Worm (Caenorhabditis elegans) whole organism, mixed stage, embryonic: ENCODE data around the gene F49H6.8.

Experiments
- M03D4.4 ChIP-seq: sonication (generic microtip); optimal IDR thresholded peaks from 2 replicates; lab custom pipeline; 2017; ENCODE audit warnings: mild to moderate bottlenecking, missing genetic modification characterization, missing compliant biosample characterization
- bed-3 ChIP-seq: fragments of 200-800 bp; sonication (Bioruptor generic); optimal IDR thresholded peaks from 3 replicates; lab custom pipeline; 2018; ENCODE audit warnings: mild to moderate bottlenecking, missing genetic modification characterization, moderate library complexity, missing compliant biosample characterization
- blmp-1 ChIP-seq: fragments of 150-350 bp; optimal IDR thresholded peaks from 2 replicates; lab custom pipeline; 2014; ENCODE audit warnings: missing biosample characterization, missing genetic modification characterization
- ceh-39 ChIP-seq: fragments of 150-350 bp; optimal IDR thresholded peaks from 2 replicates; lab custom pipeline; 2014; ENCODE audit warnings: missing biosample characterization, missing genetic modification characterization
- ceh-43 ChIP-seq: fragments of 200-800 bp; sonication (Bioruptor generic); optimal IDR thresholded peaks from 2 replicates; lab custom pipeline; 2018; ENCODE audit warnings: mild to moderate bottlenecking, missing genetic modification characterization, moderate library complexity, missing compliant biosample characterization
- ceh-83 ChIP-seq: fragments of 200-800 bp; sonication (Bioruptor generic); optimal IDR thresholded peaks from 2 replicates; lab custom pipeline; 2018; ENCODE audit warnings: mild to moderate bottlenecking, missing genetic modification characterization, missing compliant biosample characterization
- cnd-1 ChIP-seq: fragments of 200-800 bp; sonication (Bioruptor generic); optimal IDR thresholded peaks from 2 replicates; lab custom pipeline; 2018; ENCODE audit warnings: mild to moderate bottlenecking, missing genetic modification characterization, missing compliant biosample characterization
- drap-1 ChIP-seq: fragments of 200-800 bp; sonication (Bioruptor generic); optimal IDR thresholded peaks from 3 replicates; lab custom pipeline; 2018; ENCODE audit warnings: mild to moderate bottlenecking, missing genetic modification characterization, missing compliant biosample characterization
- elt-1 ChIP-seq: sonication (generic microtip); optimal IDR thresholded peaks from 2 replicates; lab custom pipeline; 2017; ENCODE audit warnings: missing genetic modification characterization, mild to moderate bottlenecking, missing compliant biosample characterization, antibody characterized with exemption, moderate library complexity, borderline replicate concordance; ENCODE audit not compliant: insufficient read depth
- elt-3 ChIP-seq: fragments of 150-350 bp; optimal IDR thresholded peaks from 2 replicates; lab custom pipeline; 2014; ENCODE audit warnings: missing biosample characterization, missing genetic modification characterization
- flh-1 ChIP-seq: fragments of 200-800 bp; sonication (Bioruptor generic); optimal IDR thresholded peaks from 2 replicates; lab custom pipeline; 2018; ENCODE audit warnings: mild to moderate bottlenecking, missing genetic modification characterization, moderate library complexity, missing compliant biosample characterization
- ham-2 ChIP-seq: fragments of 200-800 bp; sonication (Bioruptor generic); optimal IDR thresholded peaks from 2 replicates; lab custom pipeline; 2018; ENCODE audit warnings: mild to moderate bottlenecking, missing genetic modification characterization, missing compliant biosample characterization
- hlh-1 ChIP-seq: fragments of 150-350 bp; optimal IDR thresholded peaks from 2 replicates; lab custom pipeline; 2014; ENCODE audit warnings: missing biosample characterization, missing genetic modification reagents, missing genetic modification characterization
- lin-32 ChIP-seq: fragments of 200-800 bp; sonication (Bioruptor generic); optimal IDR thresholded peaks from 2 replicates; lab custom pipeline; 2018; ENCODE audit warnings: mild to moderate bottlenecking, missing genetic modification characterization, missing compliant biosample characterization
- lsy-2 ChIP-seq: fragments of 150-350 bp; optimal IDR thresholded peaks from 2 replicates; lab custom pipeline; 2014; ENCODE audit warnings: missing biosample characterization, missing genetic modification characterization
- mab-5 ChIP-seq: fragments of 150-350 bp; optimal IDR thresholded peaks from 2 replicates; lab custom pipeline; 2014; ENCODE audit warnings: missing biosample characterization, missing genetic modification characterization
- mep-1 ChIP-seq: fragments of 150-350 bp; optimal IDR thresholded peaks from 2 replicates; lab custom pipeline; 2017; ENCODE audit warnings: missing biosample characterization, missing genetic modification reagents, missing genetic modification characterization, inconsistent platforms
- nhr-12 ChIP-seq: fragments of 150-350 bp; optimal IDR thresholded peaks from 2 replicates; lab custom pipeline; 2014; ENCODE audit warnings: missing biosample characterization, missing genetic modification characterization
- nhr-237 ChIP-seq: fragments of 150-350 bp; optimal IDR thresholded peaks from 2 replicates; lab custom pipeline; 2014; ENCODE audit warnings: missing biosample characterization, missing genetic modification characterization
- nhr-28 ChIP-seq: fragments of 150-350 bp; optimal IDR thresholded peaks from 2 replicates; lab custom pipeline; 2014; ENCODE audit warnings: missing biosample characterization, missing genetic modification characterization
- nhr-76 ChIP-seq: sonication (generic microtip); optimal IDR thresholded peaks from 2 replicates; lab custom pipeline; 2017; ENCODE audit warnings: missing biosample characterization, missing genetic modification characterization
- pha-4 ChIP-seq: fragments of 150-350 bp; optimal IDR thresholded peaks from 2 replicates; lab custom pipeline; 2018; ENCODE audit warnings: missing biosample characterization, missing genetic modification reagents, missing genetic modification characterization
- sem-2 ChIP-seq: fragments of 200-800 bp; sonication (Bioruptor generic); optimal IDR thresholded peaks from 2 replicates; lab custom pipeline; 2018; ENCODE audit warnings: mild to moderate bottlenecking, missing genetic modification characterization, missing compliant biosample characterization
- snpc-4 ChIP-seq: fragments of 150-350 bp; optimal IDR thresholded peaks from 2 replicates; lab custom pipeline; 2014; ENCODE audit warnings: missing biosample characterization, missing genetic modification characterization
- sptf-1 ChIP-seq: sonication (generic microtip); optimal IDR thresholded peaks from 2 replicates; lab custom pipeline; 2017; ENCODE audit warnings: mild to moderate bottlenecking, missing genetic modification characterization, moderate library complexity, missing compliant biosample characterization
- tbx-8 ChIP-seq: fragments of 200-800 bp; sonication (Bioruptor generic); optimal IDR thresholded peaks from 2 replicates; lab custom pipeline; 2018; ENCODE audit warnings: mild to moderate bottlenecking, missing genetic modification characterization, moderate library complexity, missing compliant biosample characterization
- unc-120 ChIP-seq: sonication (generic microtip); optimal IDR thresholded peaks from 2 replicates; lab custom pipeline; 2017; ENCODE audit warnings: missing genetic modification characterization, missing compliant biosample characterization; ENCODE audit not compliant: poor library complexity, severe bottlenecking
- unc-39 ChIP-seq: fragments of 150-350 bp; optimal IDR thresholded peaks from 2 replicates; lab custom pipeline; 2014; ENCODE audit warnings: missing biosample characterization, missing genetic modification characterization
- unc-62 ChIP-seq: fragments of 150-350 bp; optimal IDR thresholded peaks from 2 replicates; lab custom pipeline; 2014; ENCODE audit warnings: missing biosample characterization, missing genetic modification reagents, missing genetic modification characterization
- zip-8 ChIP-seq: fragments of 150-350 bp; optimal IDR thresholded peaks from 2 replicates; lab custom pipeline; 2014; ENCODE audit warnings: missing biosample characterization, missing genetic modification characterization
- ztf-11 ChIP-seq: fragments of 150-350 bp; optimal IDR thresholded peaks from 2 replicates; lab custom pipeline; 2014; ENCODE audit warnings: missing biosample characterization, missing genetic modification characterization

The F49H6.8 gene

DNA sequence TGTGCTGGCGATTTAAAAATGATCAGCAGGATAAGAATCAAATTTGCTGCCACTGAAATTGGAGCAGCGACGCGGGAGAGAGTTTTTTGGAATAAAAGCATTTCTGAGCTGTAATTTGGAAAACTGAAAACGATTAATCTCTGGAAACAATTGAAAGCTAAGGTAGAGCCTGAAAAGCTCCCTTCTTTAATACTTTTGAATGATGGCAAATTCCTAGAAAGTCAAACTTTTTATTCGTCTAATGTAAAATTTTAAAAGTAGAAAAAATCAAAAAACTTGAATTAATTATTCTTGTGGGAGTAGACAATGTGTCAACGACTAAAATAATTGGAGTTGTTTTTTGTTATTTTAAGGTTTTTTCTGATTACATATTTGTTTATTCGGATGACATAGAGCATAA lies 22.3 kb downstream of the F49H6.8 start, which contains the start of gene str-217:
str-217 (minus strand) TSS at position 101 of the 400 bp plus-strand sequence.
- no peak for TF ChIP-seq blmp-1 (tag; lab: Kevin White, UChicago)

DNA sequence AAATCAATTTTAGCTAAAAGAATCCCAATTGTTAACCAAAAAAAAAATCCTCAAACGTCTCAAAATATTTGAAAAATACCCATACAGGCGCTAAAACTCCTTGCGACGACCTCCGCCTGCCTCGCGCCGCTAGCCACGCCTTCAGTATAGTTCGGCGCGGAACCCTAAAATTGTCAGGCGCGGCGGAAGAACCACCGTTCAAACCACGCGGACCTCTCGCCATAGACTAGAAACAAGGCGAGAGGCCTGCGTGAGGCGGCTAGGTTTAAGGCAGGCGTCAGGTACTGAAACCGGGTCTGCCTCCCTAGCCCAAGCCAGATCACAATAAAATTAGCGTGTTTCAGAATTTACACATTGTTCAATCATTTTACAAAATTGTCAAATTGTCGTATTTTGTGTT lies 30.1 kb downstream of the F49H6.8 start:
- TF ChIP-seq elt-3 (no peak), elt-1 (tag; lab: Kevin White, UChicago) (no peak), hlh-1 (tag; lab: Kevin White, UChicago) (no peak), ham-2 (GFP tag; lab: Kevin White, UChicago) (no peak), sem-2 (GFP tag; lab: Kevin White, UChicago) (no peak), tbx-8 (GFP tag; lab: Kevin White, UChicago) (no peak), snpc-4 (tag; lab: Kevin White, UChicago) (no peak), unc-62 (no peak), lin-32 (GFP tag; lab: Kevin White, UChicago) (no peak), drap-1 (GFP tag; lab: Kevin White, UChicago) (no peak), blmp-1 (tag; lab: Kevin White, UChicago) (no peak), mep-1 (tag; lab: Kevin White, UChicago) (no peak), nhr-28 (tag; lab: Kevin White, UChicago) (no peak)

DNA sequence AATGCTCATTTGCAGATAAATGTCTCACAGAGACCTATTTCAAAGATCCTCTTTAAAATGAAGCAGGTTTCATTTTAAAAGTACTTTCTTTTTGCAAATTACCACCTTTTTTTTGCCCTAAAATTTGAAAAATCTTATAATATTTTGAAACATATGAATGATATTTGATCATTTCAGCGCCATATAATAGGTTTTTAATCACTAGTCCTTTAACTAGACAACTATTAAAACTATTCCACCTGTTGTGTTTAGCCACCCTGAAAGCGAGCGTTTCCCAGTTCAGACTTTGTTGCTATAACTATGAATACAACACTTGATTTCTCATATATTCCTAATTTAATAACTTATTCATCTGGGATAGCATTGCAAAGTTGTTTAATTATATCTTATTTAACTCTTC lies 30.7 kb downstream of the F49H6.8 start, which contains the start of gene srz-95:
srz-95 (plus strand) TSS at position 301 of the 400 bp plus-strand sequence.
- TF ChIP-seq flh-1 (GFP tag; lab: Kevin White, UChicago) = no peak
- no peak for TF ChIP-seq tbx-8 (GFP tag; lab: Kevin White, UChicago)
- TF ChIP-seq ztf-11 (tag; lab: Kevin White, UChicago) = no peak
- no peak for TF ChIP-seq ceh-43 (GFP tag; lab: Kevin White, UChicago)
- TF ChIP-seq lsy-2 = no peak
- no peak for TF ChIP-seq pha-4 (tag; lab: Kevin White, UChicago)
- TF ChIP-seq elt-1 (tag; lab: Kevin White, UChicago) = no peak
- no peak for TF ChIP-seq unc-120
- no peak for TF ChIP-seq elt-3

DNA sequence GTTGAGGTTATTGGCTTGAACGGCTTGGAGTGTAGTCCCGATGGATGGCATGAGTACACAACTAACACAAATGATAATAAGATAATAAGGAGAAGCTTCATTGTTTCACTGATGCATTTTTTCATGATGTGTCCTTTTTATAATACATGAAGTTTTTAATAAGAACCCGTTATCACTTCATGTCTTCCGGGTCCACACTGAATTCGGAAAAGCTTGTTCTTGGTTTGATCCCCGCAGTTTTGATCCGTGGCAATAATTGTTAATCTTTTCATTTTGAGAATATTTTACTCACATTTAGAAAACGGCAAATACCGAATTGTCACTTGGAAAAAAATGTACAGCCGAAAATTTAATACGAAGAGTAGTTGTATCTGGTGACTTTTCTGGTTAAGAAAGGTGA lies 33.8 kb downstream of the F49H6.8 start, which contains the start of gene Y102A5C.27:
Y102A5C.27 (minus strand) TSS at position 101 of the 400 bp plus-strand sequence.
- no peak for TF ChIP-seq unc-120
- TF ChIP-seq sem-2 (GFP tag; lab: Kevin White, UChicago) = no peak
- no peak for TF ChIP-seq hlh-1 (tag; lab: Kevin White, UChicago)
- no peak for TF ChIP-seq M03D4.4 (tag; lab: Kevin White, UChicago)
- TF ChIP-seq ceh-43 (GFP tag; lab: Kevin White, UChicago) = no peak
- TF ChIP-seq nhr-28 (tag; lab: Kevin White, UChicago) = no peak
- no peak for TF ChIP-seq nhr-12 (tag; lab: Kevin White, UChicago)
- TF ChIP-seq ceh-83 (GFP tag; lab: Kevin White, UChicago) = no peak
- no peak for TF ChIP-seq nhr-76 (tag; lab: Kevin White, UChicago)
- no peak for TF ChIP-seq elt-1 (tag; lab: Kevin White, UChicago)
- no peak for TF ChIP-seq ceh-39 (tag; lab: Kevin White, UChicago)
- TF ChIP-seq sptf-1 (tag; lab: Kevin White, UChicago) = no peak

DNA sequence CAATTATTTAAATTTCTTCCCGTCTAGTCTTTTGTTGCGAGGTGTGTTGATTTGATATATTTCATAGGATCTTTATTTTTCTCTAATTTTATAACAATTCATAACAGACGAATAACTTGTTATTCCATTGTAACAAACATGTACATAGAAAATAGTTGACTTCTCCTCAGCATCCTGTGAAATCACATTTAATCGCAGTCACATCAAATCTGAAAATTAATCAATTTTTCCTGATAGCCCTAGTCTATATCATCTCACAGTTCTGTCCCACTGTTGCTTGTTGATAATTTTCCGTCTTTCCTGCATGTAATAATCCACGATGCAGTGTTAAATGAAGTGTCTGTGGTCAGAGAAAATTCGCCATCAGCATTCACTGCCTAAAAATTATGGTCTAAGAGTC lies 34.7 kb downstream of the F49H6.8 start:
- TF ChIP-seq unc-120 = no peak
- TF ChIP-seq flh-1 (GFP tag; lab: Kevin White, UChicago) = no peak
- TF ChIP-seq sem-2 (GFP tag; lab: Kevin White, UChicago) = no peak
- TF ChIP-seq lin-32 (GFP tag; lab: Kevin White, UChicago) = no peak
- no peak for TF ChIP-seq ztf-11 (tag; lab: Kevin White, UChicago)
- no peak for TF ChIP-seq drap-1 (GFP tag; lab: Kevin White, UChicago)
- TF ChIP-seq zip-8 (tag; lab: Kevin White, UChicago) = no peak
- TF ChIP-seq nhr-12 (tag; lab: Kevin White, UChicago) = no peak
- TF ChIP-seq sptf-1 (tag; lab: Kevin White, UChicago) = no peak

DNA sequence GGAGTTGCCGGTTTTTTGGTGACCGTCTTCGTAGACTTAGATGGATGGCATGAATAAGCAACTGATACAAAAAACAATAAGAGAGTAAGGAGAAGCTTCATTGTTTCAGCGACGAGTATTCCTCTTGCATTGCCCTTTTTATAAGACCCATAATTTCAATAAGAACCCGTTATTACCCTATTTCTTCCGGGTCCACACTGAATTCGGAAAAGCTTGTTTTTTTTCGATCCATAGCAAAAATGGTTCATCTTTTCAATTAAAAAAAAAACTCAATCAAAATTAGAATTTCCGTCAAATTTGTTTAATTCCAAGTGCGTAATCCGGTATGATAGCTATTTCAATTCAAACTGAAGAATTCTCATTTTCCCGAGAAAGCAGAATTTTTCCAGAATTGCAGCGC lies 35.4 kb downstream of the F49H6.8 start, which contains the start of gene Y102A5C.40:
Y102A5C.40 (minus strand) TSS at position 101 of the 400 bp plus-strand sequence.
- TF ChIP-seq bed-3 (no peak), mab-5 (tag; lab: Kevin White, UChicago) (no peak), lsy-2 (no peak), nhr-237 (tag; lab: Kevin White, UChicago) (no peak), unc-39 (no peak), ztf-11 (tag; lab: Kevin White, UChicago) (no peak), cnd-1 (tag; lab: Kevin White, UChicago) (no peak), mep-1 (tag; lab: Kevin White, UChicago) (no peak), ceh-43 (GFP tag; lab: Kevin White, UChicago) (no peak), pha-4 (tag; lab: Kevin White, UChicago) (no peak), sem-2 (GFP tag; lab: Kevin White, UChicago) (no peak), ceh-39 (tag; lab: Kevin White, UChicago) (no peak), elt-1 (tag; lab: Kevin White, UChicago) (no peak)
